Worm (Caenorhabditis elegans) whole organism, L1 larva: ENCODE data around the gene C50E3.15.

Experiments used
- C16A3.4 ChIP-seq: fragments of 150-350 bp; optimal IDR thresholded peaks from 2 replicates; lab custom pipeline; 2014; ENCODE audit warnings: missing biosample characterization, missing genetic modification characterization
- aly-2 ChIP-seq: fragments of 150-350 bp; optimal IDR thresholded peaks from 2 replicates; lab custom pipeline; 2014; ENCODE audit warnings: missing biosample characterization, missing genetic modification characterization
- ces-1 ChIP-seq: fragments of 150-350 bp; optimal IDR thresholded peaks from 2 replicates; lab custom pipeline; 2014; ENCODE audit warnings: missing biosample characterization, missing genetic modification reagents, missing genetic modification characterization
- nhr-77 ChIP-seq: fragments of 150-350 bp; optimal IDR thresholded peaks from 2 replicates; lab custom pipeline; 2014; ENCODE audit warnings: missing biosample characterization, missing genetic modification characterization
- pag-3 ChIP-seq: sonication (generic microtip); optimal IDR thresholded peaks from 2 replicates; lab custom pipeline; 2017; ENCODE audit warnings: missing genetic modification characterization, mild to moderate bottlenecking, missing compliant biosample characterization, antibody characterized with exemption, borderline replicate concordance; ENCODE audit not compliant: insufficient read depth

DNA sequence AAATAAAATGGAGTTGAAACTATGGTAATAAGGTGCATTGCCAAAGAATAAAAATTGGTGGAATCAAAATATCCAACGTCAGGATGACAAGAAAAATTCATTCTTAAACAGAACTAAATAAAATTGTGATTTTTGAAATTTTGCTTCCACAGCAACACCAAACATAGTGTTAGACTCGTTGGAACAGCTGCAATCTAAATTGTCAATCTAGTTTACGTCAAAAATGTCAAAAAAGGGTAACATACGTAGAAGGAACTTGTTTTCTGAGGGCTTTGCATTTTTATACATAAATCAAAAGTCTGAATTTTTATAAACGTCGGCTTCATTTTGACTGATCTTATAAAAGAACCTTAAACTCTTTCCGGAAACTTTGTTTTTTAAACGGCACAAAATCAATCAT is 35.4 kb downstream of the C50E3.15 start, which contains the start of gene srh-200:
- no peak for TF ChIP-seq C16A3.4 (tag; lab: Kevin White, UChicago)
- no peak for TF ChIP-seq pag-3
- TF ChIP-seq ces-1 (GFP tag; lab: Kevin White, UChicago) = no peak
- no peak for TF ChIP-seq nhr-77
- TF ChIP-seq aly-2 (tag; lab: Kevin White, UChicago) = no peak
